Worm (Caenorhabditis elegans): ENCODE measurements around the gene prx-10.

- TF ChIP-seq sea-1 (GFP tag; conservative IDR thresholded peaks at IDR 0.05) (no peak), ets-7 (tag; optimal IDR thresholded peaks at IDR 0.05) (no peak)
Measured at ce11 chrIII:5221820-5222219, 14.4 kb upstream of the prx-10 start.
